Worm (Caenorhabditis elegans): ENCODE data around the gene F59B10.4.

DNA sequence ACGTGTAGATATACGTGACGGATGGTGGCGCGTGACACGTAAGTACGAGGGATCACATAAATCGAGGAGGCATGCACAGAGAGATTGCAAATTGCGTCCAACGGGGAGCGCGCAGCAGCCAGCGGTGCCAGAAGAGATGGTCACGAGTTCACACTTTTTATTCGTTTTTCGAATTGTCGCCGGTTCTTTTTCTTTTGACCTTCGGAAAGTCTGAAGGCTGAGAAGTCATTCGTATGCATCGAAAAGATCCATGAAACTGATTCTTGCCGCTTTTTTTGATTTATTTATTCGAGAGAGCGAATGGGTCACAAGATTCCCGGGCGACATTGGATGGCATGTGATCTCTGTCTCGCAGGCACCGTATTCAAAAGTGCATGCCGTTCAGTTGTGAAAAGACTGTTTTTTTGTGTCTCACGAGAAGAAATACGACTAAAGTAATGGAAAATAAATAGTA is 40.1 kb upstream of the F59B10.4 start:
- TF ChIP-seq mes-4 (tag; optimal IDR thresholded peaks at IDR 0.05) = no peak
- no peak for TF ChIP-seq Y79H2A.3 (GFP tag; conservative IDR thresholded peaks at IDR 0.05)
- no peak for TF ChIP-seq xnd-1 (tag; optimal IDR thresholded peaks at IDR 0.05)
- no peak for TF ChIP-seq nhr-27 (tag; optimal IDR thresholded peaks at IDR 0.05)
- peak; percentile 45 for TF ChIP-seq tbp1 (GFP tag; optimal IDR thresholded peaks at IDR 0.05)
- TF ChIP-seq nhr-179 (tag; optimal IDR thresholded peaks at IDR 0.05) = no peak
- no peak for TF ChIP-seq mxl-1 (tag; optimal IDR thresholded peaks at IDR 0.05)
- 0 out of 2 replicates have a peak, but pooled peaks have one; percentile 4 for TF ChIP-seq bed-1 (GFP tag; IDR thresholded peaks at IDR 0.05)
- TF ChIP-seq unc-62 (GFP tag; optimal IDR thresholded peaks at IDR 0.05) = no peak
